Worm (Caenorhabditis elegans) whole organism, midembryonic: ENCODE results near the gene M04D8.8.

Source experiments
- T22C8.4 ChIP-seq: fragments of 200-800 bp; sonication (Bioruptor generic); IDR thresholded peaks from 2 replicates; pipeline ENCODE4 v1.3.6; 2022; ENCODE audit warnings: missing genetic modification characterization, missing compliant biosample characterization
- cog-1 ChIP-seq: sonication (generic microtip); optimal IDR thresholded peaks from 2 replicates; lab custom pipeline; 2016; ENCODE audit warnings: missing genetic modification characterization, missing compliant biosample characterization
- flt-1 ChIP-seq: fragments of 200-800 bp; sonication (Bioruptor generic); IDR thresholded peaks from 2 replicates; pipeline ENCODE4 v1.3.6; 2022; ENCODE audit warnings: missing genetic modification characterization, missing compliant biosample characterization
- klf-2 ChIP-seq: fragments of 200-800 bp; sonication (Bioruptor generic); conservative IDR thresholded peaks from 2 replicates; pipeline ENCODE4 v1.3.6; 2022; ENCODE audit warnings: missing genetic modification reagents, missing genetic modification characterization, missing compliant biosample characterization
- med-1 ChIP-seq: sonication (generic microtip); optimal IDR thresholded peaks from 2 replicates; lab custom pipeline; 2017; ENCODE audit warnings: missing genetic modification characterization, mild to moderate bottlenecking, missing compliant biosample characterization, antibody characterized with exemption, missing genetic modification reagents; ENCODE audit not compliant: insufficient read depth
- ref-1 ChIP-seq: fragments of 200-800 bp; sonication (Bioruptor generic); conservative IDR thresholded peaks from 2 replicates; pipeline ENCODE4 v1.3.6; 2022; ENCODE audit warnings: missing genetic modification reagents, missing genetic modification characterization, missing compliant biosample characterization
- tab-1 ChIP-seq: fragments of 200-800 bp; sonication (Bioruptor generic); IDR thresholded peaks from 2 replicates; pipeline ENCODE4 v1.3.6; 2022; ENCODE audit warnings: missing genetic modification characterization, missing compliant biosample characterization
- ztf-23 ChIP-seq: fragments of 200-800 bp; sonication (Bioruptor generic); IDR thresholded peaks from 2 replicates; pipeline ENCODE4 v1.3.6; 2022; ENCODE audit warnings: missing genetic modification reagents, missing genetic modification characterization, missing compliant biosample characterization
- ztf-29 ChIP-seq: fragments of 200-800 bp; sonication (Bioruptor generic); IDR thresholded peaks from 2 replicates; pipeline ENCODE4 v1.3.6; 2022; ENCODE audit warnings: missing genetic modification reagents, missing genetic modification characterization, missing compliant biosample characterization

- TF ChIP-seq klf-2, result no peak
- TF ChIP-seq T22C8.4 (GFP tag; lab: Robert Waterston, UW), result no peak
- no peak for TF ChIP-seq ref-1
- TF ChIP-seq cog-1 (tag; lab: Kevin White, UChicago), result no peak
- TF ChIP-seq med-1 (GFP tag; lab: Kevin White, UChicago), result no peak
- TF ChIP-seq ztf-23 (GFP tag; lab: Robert Waterston, UW), result no peak
- TF ChIP-seq flt-1, result no peak
- TF ChIP-seq ztf-29 (GFP tag; lab: Robert Waterston, UW), result no peak
- TF ChIP-seq tab-1, result no peak
Observed at ce11 chrIII:9986827-9987429, 47.1 kb upstream of the M04D8.8 start, which contains the start of gene C05B5.12.
